Worm (Caenorhabditis elegans) whole organism, L2 larva: ENCODE measurements around the gene msp-63.

Experiments
- C34F6.9 ChIP-seq: fragments of 150-350 bp; optimal IDR thresholded peaks from 2 replicates; lab custom pipeline; 2014; ENCODE audit warnings: missing biosample characterization, missing genetic modification characterization
- ceh-82 ChIP-seq: fragments of 150-350 bp; optimal IDR thresholded peaks from 2 replicates; lab custom pipeline; 2014; ENCODE audit warnings: missing biosample characterization, missing genetic modification characterization
- lin-13 ChIP-seq: fragments of 150-350 bp; optimal IDR thresholded peaks from 2 replicates; lab custom pipeline; 2014; ENCODE audit warnings: missing biosample characterization, missing genetic modification reagents, missing genetic modification characterization
- lsy-2 ChIP-seq, 2 experiments: fragments of 150-350 bp in 1 of 2; sonication (generic microtip) in 1 of 2; optimal IDR thresholded peaks; 2 replicates each; lab custom pipeline; 2014 to 2017; ENCODE audit warnings: missing biosample characterization in 2 of 2, missing genetic modification characterization in 2 of 2
- nhr-10 ChIP-seq: sonication (generic microtip); optimal IDR thresholded peaks from 2 replicates; lab custom pipeline; 2017; ENCODE audit warnings: missing biosample characterization, missing genetic modification characterization
- skn-1 ChIP-seq: sonication (generic microtip); optimal IDR thresholded peaks from 2 replicates; lab custom pipeline; 2017; ENCODE audit warnings: missing biosample characterization, missing genetic modification characterization
- sma-9 ChIP-seq, 2 experiments: fragments of 150-350 bp in 1 of 2; sonication (generic microtip) in 1 of 2; optimal IDR thresholded peaks; 2 replicates each; lab custom pipeline; 2014 to 2016; ENCODE audit warnings: missing genetic modification characterization in 2 of 2, mild to moderate bottlenecking in 1 of 2, missing biosample characterization in 1 of 2, missing compliant biosample characterization in 1 of 2, missing genetic modification reagents in 1 of 2, moderate library complexity in 1 of 2
- snpc-4 ChIP-seq: fragments of 150-350 bp; optimal IDR thresholded peaks from 2 replicates; lab custom pipeline; 2014; ENCODE audit warnings: missing biosample characterization, missing genetic modification characterization
- unc-62 ChIP-seq: fragments of 150-350 bp; optimal IDR thresholded peaks from 2 replicates; lab custom pipeline; 2014; ENCODE audit warnings: missing biosample characterization, missing genetic modification reagents, missing genetic modification characterization

ce11 chrII:5835146-5835545 is 37.9 kb upstream of the msp-63 start:
- TF ChIP-seq unc-62 (GFP tag; lab: Kevin White, UChicago) (no peak), snpc-4 (no peak), C34F6.9 (no peak), nhr-10 (tag; lab: Kevin White, UChicago) (no peak), ceh-82 (no peak), lin-13 (GFP tag; lab: Kevin White, UChicago) (no peak), lsy-2 (tag; optimal IDR thresholded peaks at IDR 0.05; lab: Kevin White, UChicago) (no peak), sma-9 (GFP tag; optimal IDR thresholded peaks at IDR 0.05; lab: Kevin White, UChicago) (no peak), sma-9 (tag; optimal IDR thresholded peaks at IDR 0.05; lab: Kevin White, UChicago) (no peak), skn-1 (tag; lab: Kevin White, UChicago) (no peak)
